Worm (Caenorhabditis elegans) whole organism, L2 larva: ENCODE results near the gene srw-16.

Experiments
- C34F6.9 ChIP-seq: fragments of 150-350 bp; optimal IDR thresholded peaks from 2 replicates; lab custom pipeline; 2014; ENCODE audit warnings: missing biosample characterization, missing genetic modification characterization
- F13H6.1 ChIP-seq: sonication (generic microtip); optimal IDR thresholded peaks from 2 replicates; lab custom pipeline; 2016; ENCODE audit warnings: missing genetic modification characterization, missing compliant biosample characterization
- Y55F3AM.14 ChIP-seq: fragments of 200-800 bp; sonication (Bioruptor generic); optimal IDR thresholded peaks from 2 replicates; lab custom pipeline; 2018; ENCODE audit warnings: mild to moderate bottlenecking, missing genetic modification characterization, missing compliant biosample characterization
- aly-2 ChIP-seq: fragments of 150-350 bp; optimal IDR thresholded peaks from 2 replicates; lab custom pipeline; 2014; ENCODE audit warnings: missing biosample characterization, missing genetic modification characterization
- fos-1 ChIP-seq: fragments of 150-350 bp; optimal IDR thresholded peaks from 2 replicates; lab custom pipeline; 2014; ENCODE audit warnings: missing biosample characterization, missing genetic modification characterization
- lin-13 ChIP-seq: fragments of 150-350 bp; optimal IDR thresholded peaks from 2 replicates; lab custom pipeline; 2014; ENCODE audit warnings: missing biosample characterization, missing genetic modification reagents, missing genetic modification characterization
- nhr-11 ChIP-seq: fragments of 150-350 bp; optimal IDR thresholded peaks from 2 replicates; lab custom pipeline; 2014; ENCODE audit warnings: missing biosample characterization, missing genetic modification characterization
- peb-1 ChIP-seq: fragments of 150-350 bp; optimal IDR thresholded peaks from 2 replicates; lab custom pipeline; 2014; ENCODE audit warnings: missing biosample characterization, missing genetic modification characterization
- sma-3 ChIP-seq: sonication (generic microtip); optimal IDR thresholded peaks from 2 replicates; lab custom pipeline; 2016; ENCODE audit warnings: missing genetic modification reagents, missing genetic modification characterization, missing compliant biosample characterization
- snpc-4 ChIP-seq: fragments of 150-350 bp; optimal IDR thresholded peaks from 2 replicates; lab custom pipeline; 2014; ENCODE audit warnings: missing biosample characterization, missing genetic modification characterization
- unc-62 ChIP-seq: fragments of 150-350 bp; optimal IDR thresholded peaks from 2 replicates; lab custom pipeline; 2014; ENCODE audit warnings: missing biosample characterization, missing genetic modification reagents, missing genetic modification characterization
- ztf-1 ChIP-seq: fragments of 200-800 bp; sonication (Bioruptor generic); conservative IDR thresholded peaks from 2 replicates; pipeline ENCODE4 v1.3.6; 2022; ENCODE audit warnings: missing genetic modification characterization, missing compliant biosample characterization

Gene srw-16

DNA sequence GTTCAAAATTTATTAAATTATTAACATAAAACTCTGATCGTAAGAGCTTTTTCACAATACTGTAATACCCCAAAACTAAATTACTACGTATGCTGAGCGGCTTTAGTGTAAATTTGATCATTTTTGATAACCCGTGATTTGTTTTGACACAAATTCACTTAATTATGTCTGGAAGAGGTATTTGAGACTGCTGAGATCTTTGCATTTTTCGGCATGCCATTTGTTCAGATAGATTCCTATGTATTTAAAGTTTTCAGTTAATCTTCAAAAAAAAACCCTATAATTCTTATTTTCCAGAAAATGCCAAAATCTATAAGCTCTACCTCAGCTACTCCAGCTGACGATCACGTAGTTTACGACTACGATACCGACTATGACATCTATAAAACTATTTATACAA lies 44.4 kb downstream of the srw-16 start, which contains the start of gene srw-15:
srw-15 (plus strand) TSS at position 301 of the 400 bp plus-strand sequence.
- no peak for TF ChIP-seq snpc-4 (tag; lab: Kevin White, UChicago)
- no peak for TF ChIP-seq nhr-11 (tag; lab: Kevin White, UChicago)

DNA sequence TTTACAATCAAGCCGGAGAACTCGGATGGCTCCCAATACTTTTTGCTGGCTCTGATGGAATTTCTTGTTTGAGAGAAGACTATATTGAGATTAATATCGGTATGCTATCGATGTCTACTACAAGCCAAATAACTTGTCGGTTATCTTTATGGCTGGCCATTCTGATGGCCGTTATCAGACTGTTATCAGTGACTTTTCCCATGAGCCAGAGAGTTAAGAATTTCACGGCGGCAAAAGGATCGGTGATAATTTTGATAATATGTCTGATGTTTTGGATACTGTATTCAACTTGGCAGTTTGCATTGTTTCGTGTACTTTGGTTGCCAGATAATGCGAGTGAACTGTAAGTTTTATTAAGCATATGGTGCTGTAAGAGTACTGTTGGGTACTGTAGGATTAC lies 48.5 kb downstream of the srw-16 start:
- no peak for TF ChIP-seq Y55F3AM.14 (GFP tag; lab: Kevin White, UChicago)
- TF ChIP-seq fos-1: peak; percentile 74
- TF ChIP-seq, all 48 proteins: peak for 1

DNA sequence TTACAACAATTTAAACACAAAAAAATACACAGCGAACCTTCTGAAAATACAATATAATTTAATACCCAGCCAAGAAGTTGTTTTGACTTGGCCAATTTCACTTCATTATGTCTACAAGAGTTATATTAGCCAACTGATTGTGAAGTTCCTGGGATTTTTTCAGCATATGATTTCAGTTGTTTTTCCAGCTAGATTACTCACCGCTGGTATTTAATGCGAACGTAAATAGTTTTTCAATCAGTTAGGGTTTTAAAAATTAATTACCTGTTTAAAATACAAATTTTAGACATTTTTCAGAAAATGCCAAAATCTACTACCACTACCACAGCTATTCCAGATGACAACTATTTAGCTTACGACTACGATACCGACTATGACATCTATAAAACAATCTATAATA lies 49.0 kb downstream of the srw-16 start, which contains the start of gene srw-14:
srw-14 (plus strand) TSS at position 301 of the 400 bp plus-strand sequence.
- TF ChIP-seq lin-13 (no peak), C34F6.9 (tag; lab: Kevin White, UChicago) (no peak), peb-1 (tag; lab: Kevin White, UChicago) (no peak)

DNA sequence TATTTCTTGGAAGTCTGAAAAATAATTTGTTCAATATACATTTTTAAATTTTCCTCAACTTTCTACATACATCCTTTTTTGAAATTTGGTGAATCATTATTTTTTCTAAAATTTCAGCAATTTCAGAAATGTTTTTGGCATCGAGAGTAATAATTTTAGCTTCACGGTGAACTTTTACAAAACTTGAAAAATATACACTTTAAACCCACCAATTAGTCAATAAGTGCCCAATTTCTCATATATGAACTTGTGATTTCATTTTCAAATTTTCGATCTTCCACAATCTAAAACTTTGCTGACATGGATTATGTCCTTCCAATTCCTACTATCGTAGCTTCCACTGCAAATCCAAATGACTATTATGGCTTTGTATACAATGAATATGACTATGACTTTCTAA lies 51.0 kb downstream of the srw-16 start, which contains the start of gene srw-24:
srw-24 (plus strand) TSS at position 301 of the 400 bp plus-strand sequence.
- TF ChIP-seq unc-62 (GFP tag; lab: Kevin White, UChicago) (no peak), sma-3 (GFP tag; lab: Kevin White, UChicago) (no peak), ztf-1 (GFP tag; lab: Robert Waterston, UW) (no peak), F13H6.1 (no peak), aly-2 (no peak)
